Worm (Caenorhabditis elegans): Measurements from ENCODE around the gene ZK402.1.

ZK402.1 gene

DNA sequence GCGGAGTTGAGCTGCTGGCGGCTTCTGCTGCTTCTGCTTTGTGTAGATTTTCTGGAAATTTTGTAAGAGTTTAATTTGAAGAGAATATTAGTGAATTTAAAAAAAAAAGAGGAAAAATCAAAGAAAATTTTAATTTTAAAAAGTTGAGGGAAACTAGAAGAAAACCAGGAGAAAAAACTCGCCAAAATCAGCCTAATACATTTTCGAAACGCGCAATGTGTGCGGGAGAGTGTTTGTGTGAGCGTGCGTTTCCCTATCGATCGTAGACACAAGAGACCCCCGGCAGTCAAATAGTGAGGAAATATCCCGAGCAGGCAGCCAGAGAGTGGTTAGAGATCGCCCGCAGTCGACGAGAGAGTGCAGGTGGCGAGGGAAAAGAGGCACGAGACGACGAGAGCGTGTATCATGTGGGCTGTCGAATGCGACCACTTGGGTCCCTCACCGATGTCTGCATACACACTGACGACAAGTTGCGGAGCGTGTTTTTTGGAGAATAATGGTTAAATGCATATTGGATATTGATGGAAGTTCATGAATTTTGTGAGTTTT is 42.6 kb downstream of the ZK402.1 start, which contains the start of gene zfp-3 (continued):
- peak; percentile 2 for TF ChIP-seq ces-1 (GFP tag; optimal IDR thresholded peaks at IDR 0.05)
- peak; percentile 83 for TF ChIP-seq nhr-41 (GFP tag; IDR thresholded peaks at IDR 0.05)
- TF ChIP-seq jun-1 (tag; optimal IDR thresholded peaks at IDR 0.05), result peak; percentile 89
- TF ChIP-seq vab-7 (GFP tag; IDR thresholded peaks at IDR 0.05), result peak; percentile 43; the same call in 1 of the 2 replicates
- peak; percentile 97 for TF ChIP-seq dve-1 (tag; optimal IDR thresholded peaks at IDR 0.05; ENCODE audit: insufficient read depth)

DNA sequence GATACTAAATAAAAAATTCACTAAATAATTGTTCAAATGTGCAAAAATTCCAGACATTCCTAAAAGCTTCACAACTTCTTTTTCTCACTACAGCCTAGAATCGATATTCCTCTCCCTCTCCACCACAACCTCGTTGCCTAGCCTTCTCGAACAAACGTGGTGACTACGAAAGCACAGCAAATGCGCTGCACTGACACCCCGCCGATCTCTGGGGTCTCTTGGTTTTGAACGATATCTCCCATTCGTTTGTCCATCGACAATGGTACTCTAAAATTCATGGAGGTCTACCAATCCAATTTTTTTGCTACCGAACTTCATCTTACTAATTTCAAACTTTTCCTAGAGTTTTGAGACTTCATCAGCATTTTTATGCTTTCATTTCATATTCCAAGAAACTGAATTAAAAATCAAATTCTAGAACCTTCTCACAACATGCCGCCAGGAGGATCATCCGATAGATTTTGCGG is 46.3 kb downstream of the ZK402.1 start, which contains the start of gene W05H7.1:
W05H7.1 (plus strand) TSS at position 417 of the 467 bp plus-strand sequence.
- TF ChIP-seq nhr-48 (tag; optimal IDR thresholded peaks at IDR 0.05) (no peak), egl-27 (tag; optimal IDR thresholded peaks at IDR 0.05) (no peak), mep-1 (tag; optimal IDR thresholded peaks at IDR 0.05) (peak; percentile 62), F26F4.8 (GFP tag; conservative IDR thresholded peaks at IDR 0.05) (no peak), lin-29 (GFP tag; IDR thresholded peaks at IDR 0.05) (no peak), hlh-11 (tag; optimal IDR thresholded peaks at IDR 0.05) (peak; percentile 9), nhr-28 (tag; optimal IDR thresholded peaks at IDR 0.05) (peak; percentile 41), lsy-2 (tag; optimal IDR thresholded peaks at IDR 0.05) (peak in 1 of 2 experiments; percentile 56), zfp-2 (tag; optimal IDR thresholded peaks at IDR 0.05) (no peak), nhr-10 (tag; optimal IDR thresholded peaks at IDR 0.05) (no peak), lin-38 (GFP tag; IDR thresholded peaks at IDR 0.05) (peak; percentile 38), nhr-25 (tag; optimal IDR thresholded peaks at IDR 0.05; ENCODE audit: borderline replicate concordance, insufficient read depth) (no peak), php-3 (GFP tag; IDR thresholded peaks at IDR 0.05) (no peak), daf-16 (GFP tag; optimal IDR thresholded peaks at IDR 0.05) (no peak), daf-16 (tag; optimal IDR thresholded peaks at IDR 0.05) (peak; percentile 14), jun-1 (tag; optimal IDR thresholded peaks at IDR 0.05) (no peak), mdl-1 (tag; optimal IDR thresholded peaks at IDR 0.05) (peak in 1 of 2 experiments; percentile 18), unc-62 (GFP tag; optimal IDR thresholded peaks at IDR 0.05 in 1 of 2) (peak in 1 of 2 experiments; percentile 98), unc-62 (tag; optimal IDR thresholded peaks at IDR 0.05) (no peak), nhr-11 (tag; optimal IDR thresholded peaks at IDR 0.05) (peak; percentile 22), hlh-30 (tag; optimal IDR thresholded peaks at IDR 0.05; ENCODE audit: insufficient read depth) (peak; percentile 57), nhr-6 (tag; optimal IDR thresholded peaks at IDR 0.05) (peak; percentile 54), F10B5.3 (tag; optimal IDR thresholded peaks at IDR 0.05) (no peak), daf-8 (GFP tag; IDR thresholded peaks at IDR 0.05) (no peak), lin-39 (tag; optimal IDR thresholded peaks at IDR 0.05) (no peak), hmg-1.1 (GFP tag; IDR thresholded peaks at IDR 0.05) (peak; percentile 61), skn-1 (tag; optimal IDR thresholded peaks at IDR 0.05) (no peak), sdz-12 (GFP tag; optimal IDR thresholded peaks at IDR 0.05) (no peak), F44E2.7 (GFP tag; IDR thresholded peaks at IDR 0.05) (no peak), ama-1 (optimal IDR thresholded peaks at IDR 0.05) (no peak), snpc-4 (tag; optimal IDR thresholded peaks at IDR 0.05) (no peak), mxl-3 (GFP tag; optimal IDR thresholded peaks at IDR 0.05) (peak; percentile 56), mes-2 (tag; optimal IDR thresholded peaks at IDR 0.05; ENCODE audit: poor library complexity, severe bottlenecking) (peak; percentile 55), dve-1 (tag; optimal IDR thresholded peaks at IDR 0.05; ENCODE audit: insufficient read depth) (peak; percentile 59), fkh-10 (GFP tag; optimal IDR thresholded peaks at IDR 0.05) (peak; percentile 4), aha-1 (tag) (peak; percentile 94)

DNA sequence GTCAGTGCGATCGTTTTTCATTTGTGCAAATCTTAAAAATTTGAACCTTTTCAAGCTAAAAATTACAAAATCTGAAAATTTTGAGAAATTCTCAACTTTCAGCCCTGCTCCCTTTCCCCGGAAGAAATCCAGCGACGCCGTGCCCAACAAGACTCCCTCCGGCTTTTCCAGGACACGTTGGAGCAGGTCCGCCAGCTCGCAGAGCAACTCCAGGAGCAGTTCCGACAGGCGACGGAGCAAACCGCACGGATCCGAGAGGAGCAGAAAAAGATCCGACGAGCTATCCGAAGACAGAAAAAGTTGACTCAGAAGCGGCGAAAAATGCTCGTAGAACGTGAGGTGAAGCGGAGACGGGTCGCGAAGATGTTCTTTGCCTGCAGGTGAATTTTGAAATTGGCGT is 47.2 kb downstream of the ZK402.1 start:
- TF ChIP-seq set-16 (GFP tag; IDR thresholded peaks at IDR 0.05) (peak; percentile 93), R02D3.7 (tag; optimal IDR thresholded peaks at IDR 0.05) (no peak)

Measured in whole organism, L4 larva.